Worm (Caenorhabditis elegans) whole organism, young adult: Measurements from ENCODE around the gene srw-67.

ENCODE experiments used
- C06A6.2 ChIP-seq: fragments of 200-800 bp; sonication (Bioruptor generic); conservative IDR thresholded peaks from 2 replicates; pipeline ENCODE4 v1.3.6; 2022; ENCODE audit warnings: missing genetic modification characterization, missing compliant biosample characterization
- F55B11.4 ChIP-seq: sonication (generic microtip); optimal IDR thresholded peaks from 2 replicates; lab custom pipeline; 2016; ENCODE audit warnings: missing compliant biosample characterization, missing genetic modification characterization, borderline replicate concordance; ENCODE audit not compliant: insufficient read depth
- dpl-1 ChIP-seq: fragments of 150-350 bp; optimal IDR thresholded peaks from 2 replicates; lab custom pipeline; 2014; ENCODE audit warnings: missing biosample characterization, missing genetic modification reagents, missing genetic modification characterization
- unc-130 ChIP-seq: sonication (generic microtip); optimal IDR thresholded peaks from 2 replicates; lab custom pipeline; 2016; ENCODE audit warnings: missing genetic modification reagents, missing genetic modification characterization, missing compliant biosample characterization

DNA sequence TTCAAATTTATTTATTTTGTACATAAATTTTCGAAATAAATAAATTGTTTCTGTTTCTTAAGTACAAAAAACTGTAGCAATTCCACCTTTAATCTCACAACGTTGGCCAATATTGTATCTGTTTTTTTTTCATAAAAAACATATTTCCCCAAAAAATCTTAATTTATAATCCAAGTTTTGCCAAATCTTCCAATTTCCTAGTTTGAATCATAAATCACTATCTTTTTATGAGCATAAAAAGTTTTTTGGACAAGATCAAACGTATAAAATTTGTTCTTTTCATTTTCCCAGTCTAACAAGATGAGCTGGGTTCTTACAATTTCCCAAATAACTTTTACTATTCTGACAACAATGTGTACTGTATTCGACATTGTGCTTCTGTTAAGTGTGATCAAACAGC, 2.7 kb downstream of the srw-67 start, which contains the start of gene srxa-4:
- TF ChIP-seq C06A6.2 (no peak), unc-130 (no peak), F55B11.4 (tag; lab: Kevin White, UChicago) (no peak), dpl-1 (GFP tag; lab: Kevin White, UChicago) (no peak)
